Fruit fly (Drosophila melanogaster): ENCODE data around the gene Osi23.

- TF ChIP-seq psq (optimal IDR thresholded peaks at IDR 0.05) (no peak), h (optimal IDR thresholded peaks at IDR 0.05) (no peak)
Measured at dm6 chr3R:30489797-30490196, 45.0 kb upstream of the Osi23 start, which contains the start of gene PH4alphaSG2.

All from Kc167 (cell line).